Fruit fly (Drosophila melanogaster) whole organism, embryonic: ENCODE measurements around the gene gammaCOP.
A peak's percentile ranks its signal among the peaks of the same experiment; 100 is the strongest.

ENCODE experiments used
- B-H1 ChIP-seq: fragments of 200-800 bp; sonication (Bioruptor generic); IDR thresholded peaks from 3 replicates; pipeline ENCODE4 v1.3.6; 2022; ENCODE audit warnings: missing biosample characterization, missing genetic modification characterization
- BEAF-32 ChIP-seq: fragments of 200-800 bp; sonication (Bioruptor generic); optimal IDR thresholded peaks from 3 replicates; lab custom pipeline; 2017; ENCODE audit warnings: missing biosample characterization, missing genetic modification characterization, mild to moderate bottlenecking, moderate library complexity, missing genetic modification reagents
- Bgb ChIP-seq: fragments of 200-800 bp; sonication (Bioruptor generic); IDR thresholded peaks from 2 replicates; pipeline ENCODE4 v1.3.6; 2022; ENCODE audit warnings: missing biosample characterization, missing genetic modification characterization; ENCODE audit not compliant: partially characterized antibody
- CG10366 ChIP-seq: fragments of 200-800 bp; sonication (Bioruptor generic); IDR thresholded peaks from 2 replicates; pipeline ENCODE4 v1.3.6; 2022; ENCODE audit warnings: missing biosample characterization, missing genetic modification characterization
- CG11560 ChIP-seq: fragments of 200-800 bp; sonication (Bioruptor generic); IDR thresholded peaks from 3 replicates; pipeline ENCODE4 v1.3.6; 2022; ENCODE audit warnings: missing biosample characterization, missing genetic modification characterization
- CG12155 ChIP-seq: fragments of 200-800 bp; sonication (Bioruptor generic); optimal IDR thresholded peaks from 3 replicates; lab custom pipeline; 2016; ENCODE audit warnings: missing biosample characterization, missing genetic modification characterization
- CG12744 ChIP-seq: fragments of 200-800 bp; sonication (Bioruptor generic); optimal IDR thresholded peaks from 2 replicates; lab custom pipeline; 2016; ENCODE audit warnings: missing biosample characterization, missing genetic modification characterization
- CG14965 ChIP-seq: fragments of 200-800 bp; sonication (Bioruptor generic); optimal IDR thresholded peaks from 2 replicates; lab custom pipeline; 2016; ENCODE audit warnings: missing biosample characterization, missing genetic modification characterization, borderline replicate concordance
- CG15073 ChIP-seq: fragments of 200-800 bp; sonication (Bioruptor generic); optimal IDR thresholded peaks from 2 replicates; lab custom pipeline; 2016; ENCODE audit warnings: missing biosample characterization, missing genetic modification characterization
- CG1529 ChIP-seq: fragments of 200-800 bp; sonication (Bioruptor generic); optimal IDR thresholded peaks from 3 replicates; lab custom pipeline; 2018; ENCODE audit warnings: missing biosample characterization, missing genetic modification characterization
- CG15514 ChIP-seq: fragments of 200-800 bp; sonication (Bioruptor generic); optimal IDR thresholded peaks from 3 replicates; lab custom pipeline; 2017; ENCODE audit warnings: missing biosample characterization, missing genetic modification characterization, mild to moderate bottlenecking, moderate library complexity, missing genetic modification reagents
- CG15696 ChIP-seq: fragments of 200-800 bp; sonication (Bioruptor generic); optimal IDR thresholded peaks from 2 replicates; lab custom pipeline; 2019; ENCODE audit warnings: missing biosample characterization, mild to moderate bottlenecking, missing genetic modification characterization, moderate library complexity
- CG16779 ChIP-seq: fragments of 200-800 bp; sonication (Bioruptor generic); IDR thresholded peaks from 2 replicates; pipeline ENCODE4 v1.3.6; 2022; ENCODE audit warnings: missing biosample characterization, missing genetic modification characterization
- CG17359 ChIP-seq: fragments of 200-800 bp; sonication (Bioruptor generic); optimal IDR thresholded peaks from 3 replicates; lab custom pipeline; 2018; ENCODE audit warnings: missing biosample characterization, mild to moderate bottlenecking, missing genetic modification characterization, moderate library complexity
- CG18011 ChIP-seq: fragments of 200-800 bp; sonication (Bioruptor generic); optimal IDR thresholded peaks from 2 replicates; lab custom pipeline; 2017; ENCODE audit warnings: missing biosample characterization, missing genetic modification characterization, mild to moderate bottlenecking, moderate library complexity, missing genotype
- CG2712 ChIP-seq: fragments of 200-800 bp; optimal IDR thresholded peaks from 3 replicates; lab custom pipeline; 2019; ENCODE audit warnings: missing biosample characterization, mild to moderate bottlenecking, missing genetic modification characterization, moderate library complexity
- CG31388 ChIP-seq: fragments of 200-800 bp; sonication (Bioruptor generic); optimal IDR thresholded peaks from 2 replicates; lab custom pipeline; 2016; ENCODE audit warnings: missing biosample characterization, missing genetic modification characterization
- CG3847 ChIP-seq: fragments of 200-800 bp; sonication (Bioruptor generic); IDR thresholded peaks from 2 replicates; pipeline ENCODE4 v1.3.6; 2022; ENCODE audit warnings: missing biosample characterization, missing genetic modification characterization
- CG4282 ChIP-seq: fragments of 200-800 bp; sonication (Bioruptor generic); optimal IDR thresholded peaks from 2 replicates; lab custom pipeline; 2016; ENCODE audit warnings: missing biosample characterization, missing genetic modification characterization
- CG7786 ChIP-seq: fragments of 200-800 bp; sonication (Bioruptor generic); optimal IDR thresholded peaks from 2 replicates; lab custom pipeline; 2016; ENCODE audit warnings: missing biosample characterization, missing genetic modification characterization
- CG7928 ChIP-seq: fragments of 200-800 bp; sonication (Bioruptor generic); optimal IDR thresholded peaks from 2 replicates; lab custom pipeline; 2017; ENCODE audit warnings: missing biosample characterization, mild to moderate bottlenecking, missing genetic modification characterization
- CG8478 ChIP-seq: fragments of >200 bp; optimal IDR thresholded peaks from 2 replicates; lab custom pipeline; 2018
- CG8944 ChIP-seq: fragments of 200-800 bp; sonication (Bioruptor generic); optimal IDR thresholded peaks from 3 replicates; lab custom pipeline; 2016; ENCODE audit warnings: missing biosample characterization, missing genetic modification characterization
- CG9215 ChIP-seq: fragments of 200-800 bp; sonication (Bioruptor generic); IDR thresholded peaks from 2 replicates; pipeline ENCODE4 v1.3.6; 2022; ENCODE audit warnings: missing biosample characterization, missing genetic modification characterization
- CG9727 ChIP-seq: fragments of 200-800 bp; sonication (Bioruptor generic); optimal IDR thresholded peaks from 3 replicates; lab custom pipeline; 2017; ENCODE audit warnings: missing biosample characterization, mild to moderate bottlenecking, missing genetic modification characterization
- Deaf1 ChIP-seq: fragments of 200-800 bp; optimal IDR thresholded peaks from 3 replicates; lab custom pipeline; 2019; ENCODE audit warnings: missing biosample characterization, mild to moderate bottlenecking, missing genetic modification characterization, moderate library complexity
- E2f2 ChIP-seq: fragments of 200-800 bp; sonication (Bioruptor generic); IDR thresholded peaks from 2 replicates; pipeline ENCODE4 v1.3.6; 2022; ENCODE audit warnings: missing biosample characterization, missing genetic modification characterization
- Ets65A ChIP-seq: fragments of 200-800 bp; sonication (Bioruptor generic); peaks from one replicate; lab custom pipeline; 2016; ENCODE audit warnings: missing biosample characterization, missing genetic modification characterization
- H15 ChIP-seq: fragments of 200-800 bp; sonication (Bioruptor generic); IDR thresholded peaks from 3 replicates; pipeline ENCODE4 v1.3.6; 2022; ENCODE audit warnings: missing biosample characterization, missing genetic modification characterization
- Lhr ChIP-seq: fragments of 200-800 bp; sonication (Bioruptor generic); optimal IDR thresholded peaks from 3 replicates; lab custom pipeline; 2017; ENCODE audit warnings: mild to moderate bottlenecking, missing biosample characterization, missing genetic modification reagents, missing genetic modification characterization
- NC2α ChIP-seq: fragments of 200-800 bp; sonication (Bioruptor generic); optimal IDR thresholded peaks from 2 replicates; lab custom pipeline; 2016; ENCODE audit warnings: missing biosample characterization, missing genetic modification characterization
- Trl ChIP-seq, 3 experiments: fragments of >200 bp in 2 of 3; fragments of 200-800 bp in 1 of 3; sonication (Bioruptor generic) in 1 of 3; optimal IDR thresholded peaks; 2 replicates in 1 of 3; 3 replicates in 2 of 3; lab custom pipeline; 2016 to 2017; ENCODE audit warnings: missing biosample characterization in 1 of 3, missing genetic modification characterization in 1 of 3
- Xrp1 ChIP-seq: fragments of 200-800 bp; sonication (Bioruptor generic); IDR thresholded peaks from 2 replicates; pipeline ENCODE4 v1.3.6; 2022; ENCODE audit warnings: missing biosample characterization, missing genetic modification characterization
- al ChIP-seq: fragments of 200-800 bp; sonication (Bioruptor generic); IDR thresholded peaks from 2 replicates; pipeline ENCODE4 v1.3.6; 2022; ENCODE audit warnings: missing biosample characterization, missing genetic modification characterization
- ato ChIP-seq: fragments of 200-800 bp; sonication (Bioruptor generic); IDR thresholded peaks from 2 replicates; pipeline ENCODE4 v1.3.6; 2022; ENCODE audit warnings: missing biosample characterization, missing genetic modification characterization; ENCODE audit not compliant: partially characterized antibody
- chif ChIP-seq, 2 experiments: fragments of 200-800 bp; sonication (Bioruptor generic); optimal IDR thresholded peaks; 3 replicates each; lab custom pipeline; 2016; ENCODE audit warnings: missing biosample characterization in 2 of 2, missing genetic modification characterization in 2 of 2
- en ChIP-seq: fragments of 200-800 bp; sonication (Bioruptor generic); optimal IDR thresholded peaks from 2 replicates; lab custom pipeline; 2016; ENCODE audit warnings: missing biosample characterization, missing genetic modification characterization
- ewg ChIP-seq: fragments of 200-800 bp; sonication (Bioruptor generic); optimal IDR thresholded peaks from 3 replicates; lab custom pipeline; 2017; ENCODE audit warnings: mild to moderate bottlenecking, missing biosample characterization, missing genetic modification reagents, missing genetic modification characterization
- fu2 ChIP-seq: fragments of 200-800 bp; sonication (Bioruptor generic); optimal IDR thresholded peaks from 2 replicates; lab custom pipeline; 2016; ENCODE audit warnings: missing biosample characterization, missing genetic modification characterization
- klu ChIP-seq: fragments of 200-800 bp; sonication (Bioruptor generic); IDR thresholded peaks from 2 replicates; pipeline ENCODE4 v1.3.6; 2022; ENCODE audit warnings: missing biosample characterization, missing genetic modification characterization
- knrl ChIP-seq: fragments of 200-800 bp; sonication (Bioruptor generic); IDR thresholded peaks from 3 replicates; pipeline ENCODE4 v1.3.6; 2022; ENCODE audit warnings: missing biosample characterization, missing genetic modification characterization; ENCODE audit not compliant: partially characterized antibody
- nerfin-1 ChIP-seq: fragments of 200-800 bp; sonication (Bioruptor generic); optimal IDR thresholded peaks from 3 replicates; lab custom pipeline; 2019; ENCODE audit warnings: missing biosample characterization, mild to moderate bottlenecking, missing genetic modification characterization, moderate library complexity
- oc ChIP-seq: fragments of 200-800 bp; sonication (Bioruptor generic); optimal IDR thresholded peaks from 2 replicates; lab custom pipeline; 2018; ENCODE audit warnings: missing biosample characterization, mild to moderate bottlenecking, missing genetic modification characterization, moderate library complexity
- pros ChIP-seq: fragments of 200-800 bp; sonication (Bioruptor generic); optimal IDR thresholded peaks from 3 replicates; lab custom pipeline; 2019; ENCODE audit warnings: missing biosample characterization, mild to moderate bottlenecking, missing genetic modification characterization, moderate library complexity
- pzg ChIP-seq: fragments of 200-800 bp; sonication (Bioruptor generic); optimal IDR thresholded peaks from 3 replicates; lab custom pipeline; 2018; ENCODE audit warnings: missing biosample characterization, mild to moderate bottlenecking, missing genetic modification characterization, moderate library complexity
- sd ChIP-seq: fragments of 200-800 bp; sonication (Bioruptor generic); optimal IDR thresholded peaks from 3 replicates; lab custom pipeline; 2018; ENCODE audit warnings: missing biosample characterization, mild to moderate bottlenecking, missing genetic modification characterization, moderate library complexity
- shn ChIP-seq: fragments of 200-800 bp; sonication (Bioruptor generic); optimal IDR thresholded peaks from 3 replicates; lab custom pipeline; 2016; ENCODE audit warnings: missing biosample characterization, missing genetic modification characterization
- sisA ChIP-seq: fragments of 200-800 bp; sonication (Bioruptor generic); IDR thresholded peaks from 2 replicates; pipeline ENCODE4 v1.3.6; 2022; ENCODE audit warnings: missing biosample characterization, missing genetic modification characterization
- tup ChIP-seq: fragments of 200-800 bp; sonication (Bioruptor generic); optimal IDR thresholded peaks from 2 replicates; lab custom pipeline; 2016; ENCODE audit warnings: missing biosample characterization, mild to moderate bottlenecking, missing genetic modification characterization, moderate library complexity
- z ChIP-seq: fragments of 200-800 bp; sonication (Bioruptor generic); IDR thresholded peaks from 3 replicates; pipeline ENCODE4 v1.3.6; 2022; ENCODE audit warnings: missing biosample characterization, missing genetic modification characterization

gammaCOP gene

DNA sequence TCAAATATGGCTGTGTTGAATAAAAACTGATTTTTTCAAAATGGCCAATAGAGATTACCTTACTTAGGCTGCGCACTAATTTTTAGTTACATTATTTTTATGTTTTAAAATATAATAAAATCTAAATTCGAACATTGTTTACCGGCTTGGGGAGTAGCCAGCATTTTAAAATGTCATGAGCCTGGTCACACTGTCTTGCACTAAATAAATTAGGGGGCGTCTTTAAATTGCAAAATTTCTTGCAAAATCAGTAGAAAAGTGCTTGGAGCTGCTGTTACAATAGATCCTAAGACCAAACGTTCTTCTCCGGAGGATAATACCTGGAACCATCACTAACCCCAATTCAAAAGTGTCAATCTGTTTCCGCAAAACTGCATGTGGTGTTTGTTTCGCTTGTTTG lies 45.9 kb downstream of the gammaCOP start, which contains the start of gene pasha (continued):
- peak; percentile 9 for TF ChIP-seq CG2712 (tag; lab: Kevin White, UChicago)
- TF ChIP-seq CG8478 (lab: Kevin White, UChicago) = no peak
- peak; percentile 10 for TF ChIP-seq BEAF-32
- TF ChIP-seq pzg (GFP tag; lab: Kevin White, UChicago) = peak; percentile 35
- peak; percentile 65 for TF ChIP-seq E2f2 (GFP tag; lab: Robert Waterston, UW)
- no peak for TF ChIP-seq oc (tag; lab: Kevin White, UChicago)
- no peak for TF ChIP-seq CG16779 (GFP tag; lab: Robert Waterston, UW)

DNA sequence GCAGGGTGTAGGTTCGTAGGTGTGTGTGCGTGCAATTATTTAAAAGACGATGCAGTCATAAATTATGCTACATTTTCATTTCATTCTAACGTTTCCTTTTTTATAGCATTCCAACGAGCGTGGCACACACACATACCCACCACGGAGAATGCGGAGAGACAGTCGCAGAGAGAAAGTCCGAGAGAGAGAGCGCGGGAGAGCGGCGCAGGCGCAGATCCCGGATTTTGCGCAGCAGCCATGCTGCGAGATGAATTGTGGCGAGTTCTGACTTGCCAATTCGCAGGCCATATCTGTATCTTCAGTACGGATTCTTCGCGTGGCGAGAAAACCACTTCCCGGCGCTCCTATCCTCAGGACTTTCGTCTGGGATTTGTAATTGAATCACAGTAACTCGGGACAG lies 49.9 kb downstream of the gammaCOP start, which contains the start of gene kek6:
TSS of gene kek6 (plus strand) at position 323 of the 400 bp plus-strand sequence.
- TF ChIP-seq CG18011 (GFP tag; lab: Kevin White, UChicago) (no peak), CG1529 (GFP tag; lab: Kevin White, UChicago) (no peak), en (GFP tag; lab: Kevin White, UChicago) (no peak), ewg (GFP tag; lab: Kevin White, UChicago) (peak; percentile 97), Lhr (GFP tag; lab: Kevin White, UChicago) (no peak), Bgb (GFP tag; lab: Robert Waterston, UW) (no peak), CG15696 (tag; lab: Kevin White, UChicago) (no peak), CG7786 (GFP tag; lab: Kevin White, UChicago) (no peak), CG31388 (no peak), CG4282 (GFP tag; lab: Kevin White, UChicago) (no peak), NC2α (GFP tag; lab: Kevin White, UChicago) (no peak), CG11560 (tag; lab: Robert Waterston, UW) (no peak), shn (GFP tag; lab: Kevin White, UChicago) (no peak), CG7928 (GFP tag; lab: Kevin White, UChicago) (no peak), CG15514 (GFP tag; lab: Kevin White, UChicago) (no peak), CG14965 (GFP tag; lab: Kevin White, UChicago) (no peak), CG12744 (GFP tag; lab: Kevin White, UChicago) (no peak), nerfin-1 (tag; lab: Kevin White, UChicago) (peak; percentile 29), CG15073 (GFP tag; lab: Kevin White, UChicago) (no peak), knrl (GFP tag; lab: Robert Waterston, UW) (0 out of 3 replicates have a peak, but pooled peaks have one; percentile 13), CG12155 (no peak), pros (GFP tag; lab: Kevin White, UChicago) (no peak), klu (no peak), Deaf1 (tag; lab: Kevin White, UChicago) (peak; percentile 14), CG8944 (GFP tag; lab: Kevin White, UChicago) (no peak), CG17359 (tag; lab: Kevin White, UChicago) (no peak), CG3847 (GFP tag; lab: Robert Waterston, UW) (0 out of 2 replicates have a peak, but pooled peaks have one; percentile 11), sisA (GFP tag; lab: Robert Waterston, UW) (no peak), CG9727 (GFP tag; lab: Kevin White, UChicago) (no peak), ato (no peak), B-H1 (no peak), CG9215 (GFP tag; lab: Robert Waterston, UW) (no peak), chif (GFP tag; optimal IDR thresholded peaks at IDR 0.05; lab: Kevin White, UChicago) (no peak), Xrp1 (no peak), sd (peak; percentile 53), z (no peak), tup (no peak), H15 (GFP tag; lab: Robert Waterston, UW) (no peak), fu2 (GFP tag; lab: Kevin White, UChicago) (no peak), al (GFP tag; lab: Robert Waterston, UW) (no peak), Ets65A (GFP tag; lab: Kevin White, UChicago) (no peak), CG10366 (no peak), Trl (optimal IDR thresholded peaks at IDR 0.05; lab: Kevin White, UChicago) (peak; percentile 67 to 69), Trl (GFP tag; optimal IDR thresholded peaks at IDR 0.05; lab: Kevin White, UChicago) (no peak)
